Fruit fly (Drosophila melanogaster) whole organism, embryonic: ENCODE results near the gene Pgant7.
A peak's percentile ranks its signal among the peaks of the same experiment; 100 is the strongest.

Experiments
- CG10366 ChIP-seq: fragments of 200-800 bp; sonication (Bioruptor generic); IDR thresholded peaks from 2 replicates; pipeline ENCODE4 v1.3.6; 2022; ENCODE audit warnings: missing biosample characterization, missing genetic modification characterization
- CG12659 ChIP-seq: fragments of 200-800 bp; sonication (Bioruptor generic); optimal IDR thresholded peaks from 3 replicates; lab custom pipeline; 2017; ENCODE audit warnings: mild to moderate bottlenecking, missing biosample characterization, missing genetic modification reagents, missing genetic modification characterization
- CG17359 ChIP-seq: fragments of 200-800 bp; sonication (Bioruptor generic); optimal IDR thresholded peaks from 3 replicates; lab custom pipeline; 2018; ENCODE audit warnings: missing biosample characterization, mild to moderate bottlenecking, missing genetic modification characterization, moderate library complexity
- CG18476 ChIP-seq: fragments of 200-800 bp; sonication (Bioruptor generic); optimal IDR thresholded peaks from 2 replicates; lab custom pipeline; 2016; ENCODE audit warnings: missing biosample characterization, mild to moderate bottlenecking, missing genetic modification characterization
- CG2889 ChIP-seq: fragments of 200-800 bp; sonication (Bioruptor generic); IDR thresholded peaks from 3 replicates; pipeline ENCODE4 v1.3.6; 2022; ENCODE audit warnings: missing biosample characterization, missing genetic modification characterization
- CG31365 ChIP-seq: fragments of 200-800 bp; sonication (Bioruptor generic); optimal IDR thresholded peaks from 2 replicates; lab custom pipeline; 2018; ENCODE audit warnings: missing biosample characterization, mild to moderate bottlenecking, missing genetic modification characterization
- CG3838 ChIP-seq: fragments of 200-800 bp; sonication (Bioruptor generic); optimal IDR thresholded peaks from 3 replicates; lab custom pipeline; 2016; ENCODE audit warnings: missing biosample characterization, missing genetic modification characterization
- Camta ChIP-seq: fragments of 200-800 bp; sonication (Bioruptor generic); optimal IDR thresholded peaks from 2 replicates; lab custom pipeline; 2016; ENCODE audit warnings: missing biosample characterization, missing genetic modification characterization
- Opbp ChIP-seq: fragments of 200-800 bp; sonication (Bioruptor generic); IDR thresholded peaks from 3 replicates; pipeline ENCODE4 v1.3.6; 2022; ENCODE audit warnings: missing biosample characterization, missing genetic modification characterization; ENCODE audit not compliant: partially characterized antibody
- oc ChIP-seq: fragments of 200-800 bp; sonication (Bioruptor generic); optimal IDR thresholded peaks from 2 replicates; lab custom pipeline; 2018; ENCODE audit warnings: missing biosample characterization, mild to moderate bottlenecking, missing genetic modification characterization, moderate library complexity
- prd ChIP-seq, 3 experiments: fragments of >200 bp in 2 of 3; fragments of 200-800 bp in 1 of 3; sonication (Bioruptor generic) in 1 of 3; optimal IDR thresholded peaks in 2 of 3; IDR thresholded peaks in 1 of 3; 2 replicates in 2 of 3; 3 replicates in 1 of 3; pipeline versions ENCODE4 v1.3.6 to Lab custom; 2017 to 2022; ENCODE audit warnings: missing biosample characterization in 1 of 3, missing genetic modification characterization in 1 of 3
- slou ChIP-seq: fragments of 200-800 bp; sonication (Bioruptor generic); optimal IDR thresholded peaks from 3 replicates; lab custom pipeline; 2016; ENCODE audit warnings: missing biosample characterization, missing genetic modification characterization
- sob ChIP-seq: fragments of 200-800 bp; sonication (Bioruptor generic); IDR thresholded peaks from 2 replicates; pipeline ENCODE4 v1.3.6; 2022; ENCODE audit warnings: missing biosample characterization, missing genetic modification characterization
- z ChIP-seq: fragments of 200-800 bp; sonication (Bioruptor generic); IDR thresholded peaks from 3 replicates; pipeline ENCODE4 v1.3.6; 2022; ENCODE audit warnings: missing biosample characterization, missing genetic modification characterization

dm6 chrX:18504948-18505597, 5.3 kb upstream of the Pgant7 start, which contains the start of gene Wnt5:
- TF ChIP-seq z (GFP tag; lab: Robert Waterston, UW) (no peak), prd (optimal IDR thresholded peaks at IDR 0.05; lab: Kevin White, UChicago) (no peak), prd (GFP tag; IDR thresholded peaks at IDR 0.05; lab: Robert Waterston, UW) (no peak), sob (no peak), CG31365 (tag; lab: Kevin White, UChicago) (no peak), CG12659 (GFP tag; lab: Kevin White, UChicago) (peak; percentile 56), CG2889 (GFP tag; lab: Robert Waterston, UW) (no peak), CG3838 (GFP tag; lab: Kevin White, UChicago) (no peak), CG17359 (tag; lab: Kevin White, UChicago) (peak; percentile 17), slou (GFP tag; lab: Kevin White, UChicago) (no peak), CG18476 (GFP tag; lab: Kevin White, UChicago) (no peak), Opbp (GFP tag; lab: Robert Waterston, UW) (0 out of 3 replicates have a peak, but pooled peaks have one; percentile 50), oc (tag; lab: Kevin White, UChicago) (peak; percentile 10), CG10366 (GFP tag; lab: Robert Waterston, UW) (no peak), Camta (GFP tag; lab: Kevin White, UChicago) (no peak)
